Fruit fly (Drosophila melanogaster) whole organism, adult: ENCODE results near the gene Faf2.

Experiments used
- CG5204 ChIP-seq: fragments of 200-800 bp; sonication (Bioruptor generic); optimal IDR thresholded peaks from 2 replicates; lab custom pipeline; 2016; ENCODE audit warnings: missing biosample characterization, missing genetic modification characterization
- CG7045 ChIP-seq: fragments of 200-800 bp; sonication (Bioruptor generic); optimal IDR thresholded peaks from 2 replicates; lab custom pipeline; 2017; ENCODE audit warnings: missing biosample characterization, mild to moderate bottlenecking, missing genetic modification characterization
- Clk ChIP-seq: fragments of 200-800 bp; sonication (Bioruptor generic); optimal IDR thresholded peaks from 2 replicates; lab custom pipeline; 2017; ENCODE audit warnings: missing biosample characterization, missing genetic modification characterization
- cic ChIP-seq: fragments of 200-800 bp; sonication (Bioruptor generic); optimal IDR thresholded peaks from 2 replicates; lab custom pipeline; 2017; ENCODE audit warnings: missing biosample characterization, mild to moderate bottlenecking, missing genetic modification characterization, moderate library complexity
- kay ChIP-seq: fragments of 200-800 bp; sonication (Bioruptor generic); peaks from one replicate; lab custom pipeline; 2016; ENCODE audit warnings: missing biosample characterization, missing genetic modification characterization, borderline replicate concordance
- ovo ChIP-seq: fragments of 200-800 bp; sonication (Bioruptor generic); optimal IDR thresholded peaks from 2 replicates; lab custom pipeline; 2016; ENCODE audit warnings: missing biosample characterization, missing genetic modification characterization
- tj ChIP-seq: fragments of 200-800 bp; sonication (Bioruptor generic); optimal IDR thresholded peaks from 3 replicates; lab custom pipeline; 2017; ENCODE audit warnings: missing biosample characterization, mild to moderate bottlenecking, missing genetic modification characterization, moderate library complexity
- toe ChIP-seq: fragments of 200-800 bp; sonication (Bioruptor generic); optimal IDR thresholded peaks from 2 replicates; lab custom pipeline; 2016; ENCODE audit warnings: missing biosample characterization, missing genetic modification characterization

dm6 chr2L:18708239-18708891 lies at the start of gene Faf2, which contains the start of gene Grip71:
- TF ChIP-seq kay (GFP tag; lab: Kevin White, UChicago) (no peak), CG5204 (GFP tag; lab: Kevin White, UChicago) (peak; percentile 83), toe (GFP tag; lab: Kevin White, UChicago) (peak; percentile 91), Clk (GFP tag; lab: Kevin White, UChicago) (peak; percentile 52), ovo (GFP tag; lab: Kevin White, UChicago) (peak; percentile 72), CG7045 (peak; percentile 79), cic (GFP tag; lab: Kevin White, UChicago) (no peak), tj (GFP tag; lab: Kevin White, UChicago) (peak; percentile 47)
